Fruit fly (Drosophila melanogaster): ENCODE data around the gene Nedd8.

Gene Nedd8

dm6 chr2L:18948065-18948723, 3.4 kb downstream of the Nedd8 start (continued):
- no peak for TF ChIP-seq CG17612 (GFP tag; IDR thresholded peaks at IDR 0.05)
- no peak for TF ChIP-seq gce (GFP tag; IDR thresholded peaks at IDR 0.05)
- TF ChIP-seq CG14965 (GFP tag; optimal IDR thresholded peaks at IDR 0.05; ENCODE audit: borderline replicate concordance) = no peak
- peak; percentile 96 for TF ChIP-seq CG31224 (GFP tag; IDR thresholded peaks at IDR 0.05)
- peak; percentile 7 for TF ChIP-seq Meics (GFP tag; optimal IDR thresholded peaks at IDR 0.05)
- no peak for TF ChIP-seq E2f2 (GFP tag; IDR thresholded peaks at IDR 0.05)
- TF ChIP-seq Hmx (GFP tag; optimal IDR thresholded peaks at IDR 0.05) = no peak
- no peak for TF ChIP-seq cad (GFP tag; optimal IDR thresholded peaks at IDR 0.05)
- no peak for TF ChIP-seq klu (GFP tag; IDR thresholded peaks at IDR 0.05)
- TF ChIP-seq CG12071 (GFP tag; optimal IDR thresholded peaks at IDR 0.05) = no peak
- TF ChIP-seq ci (GFP tag; IDR thresholded peaks at IDR 0.05) = no peak
- TF ChIP-seq repo (GFP tag; optimal IDR thresholded peaks at IDR 0.05) = no peak
- no peak for TF ChIP-seq CG2199 (GFP tag; IDR thresholded peaks at IDR 0.05)
- peak; percentile 66 for TF ChIP-seq lmd (GFP tag; IDR thresholded peaks at IDR 0.05)
- no peak for TF ChIP-seq scrt (GFP tag; optimal IDR thresholded peaks at IDR 0.05)
- peak; percentile 40 for TF ChIP-seq oc (tag; optimal IDR thresholded peaks at IDR 0.05)
- peak; percentile 81 for TF ChIP-seq phol (tag; optimal IDR thresholded peaks at IDR 0.05)
- TF ChIP-seq chn (GFP tag; optimal IDR thresholded peaks at IDR 0.05) = peak; percentile 25
- peak; percentile 71 for TF ChIP-seq Spps (tag; optimal IDR thresholded peaks at IDR 0.05)
- TF ChIP-seq CG10147 (GFP tag; optimal IDR thresholded peaks at IDR 0.05) = peak; percentile 10
- peak; percentile 58; the same call in 1 of the 2 replicates for TF ChIP-seq CG32772 (GFP tag; IDR thresholded peaks at IDR 0.05)
- peak; percentile 68 for TF ChIP-seq Hsf (GFP tag; optimal IDR thresholded peaks at IDR 0.05)
- peak; percentile 38 for TF ChIP-seq CG9817 (tag; optimal IDR thresholded peaks at IDR 0.05)
- no peak for TF ChIP-seq CG11695 (GFP tag; IDR thresholded peaks at IDR 0.05)
- peak; percentile 63 for TF ChIP-seq Dek (tag; optimal IDR thresholded peaks at IDR 0.05)
- peak; percentile 24 for TF ChIP-seq CG6813 (GFP tag; optimal IDR thresholded peaks at IDR 0.05)
- no peak for TF ChIP-seq eyg (GFP tag; optimal IDR thresholded peaks at IDR 0.05)
- no peak for TF ChIP-seq CG13894 (tag; optimal IDR thresholded peaks at IDR 0.05)
- TF ChIP-seq CG11560 (tag; IDR thresholded peaks at IDR 0.05) = no peak
- peak; percentile 46 for TF ChIP-seq bcd (GFP tag; optimal IDR thresholded peaks at IDR 0.05)
- TF ChIP-seq sug (tag; optimal IDR thresholded peaks at IDR 0.05) = no peak
- TF ChIP-seq CG3847 (GFP tag; IDR thresholded peaks at IDR 0.05) = 0 out of 2 replicates have a peak, but pooled peaks have one; percentile 14
- peak; percentile 5 for TF ChIP-seq HmgZ (tag; optimal IDR thresholded peaks at IDR 0.05)
- peak; percentile 66 for TF ChIP-seq CG30431 (GFP tag; optimal IDR thresholded peaks at IDR 0.05)
- TF ChIP-seq CG18599 (GFP tag; optimal IDR thresholded peaks at IDR 0.05) = peak; percentile 50
- no peak for TF ChIP-seq CG11085 (GFP tag; IDR thresholded peaks at IDR 0.05)
- TF ChIP-seq bab2 (GFP tag; optimal IDR thresholded peaks at IDR 0.05) = peak; percentile 22
- peak; percentile 54 for TF ChIP-seq Chrac-16 (GFP tag; optimal IDR thresholded peaks at IDR 0.05)
- no peak for TF ChIP-seq ro (GFP tag; IDR thresholded peaks at IDR 0.05)
- no peak for TF ChIP-seq CG13624 (GFP tag; optimal IDR thresholded peaks at IDR 0.05)
- TF ChIP-seq fd64A (GFP tag; optimal IDR thresholded peaks at IDR 0.05) = peak; percentile 2
- no peak for TF ChIP-seq Bdp1 (GFP tag; optimal IDR thresholded peaks at IDR 0.05)
- TF ChIP-seq ATbp (GFP tag; optimal IDR thresholded peaks at IDR 0.05) = peak; percentile 86
- TF ChIP-seq CG3065 (GFP tag; optimal IDR thresholded peaks at IDR 0.05) = no peak
- TF ChIP-seq dati (GFP tag; IDR thresholded peaks at IDR 0.05) = no peak
- TF ChIP-seq CG4424 (GFP tag; optimal IDR thresholded peaks at IDR 0.05) = peak; percentile 56
- peak; percentile 44; the same call in 1 of the 2 replicates for TF ChIP-seq onecut (GFP tag; IDR thresholded peaks at IDR 0.05)
- TF ChIP-seq knrl (GFP tag; IDR thresholded peaks at IDR 0.05; ENCODE audit: partially characterized antibody) = no peak
- peak; percentile 13; the same call in 1 of the 3 replicates for TF ChIP-seq Aef1 (GFP tag; IDR thresholded peaks at IDR 0.05)
- TF ChIP-seq CG6254 (GFP tag; optimal IDR thresholded peaks at IDR 0.05) = peak; percentile 57
- no peak for TF ChIP-seq Hr39 (optimal IDR thresholded peaks at IDR 0.05)

All from whole organism, embryonic.